Fruit fly (Drosophila melanogaster): Measurements from ENCODE around the gene Shaw.

Shaw gene

dm6 chr2L:3777485-3777884 lies 59.5 kb downstream of the Shaw start:
- no peak for TF ChIP-seq pan (optimal IDR thresholded peaks at IDR 0.05)
- no peak for TF ChIP-seq Jra (GFP tag; optimal IDR thresholded peaks at IDR 0.05)
- no peak for TF ChIP-seq Rel (GFP tag; optimal IDR thresholded peaks at IDR 0.05)
- TF ChIP-seq Rel (tag; optimal IDR thresholded peaks at IDR 0.05): no peak
- no peak for TF ChIP-seq dsf (GFP tag; optimal IDR thresholded peaks at IDR 0.05; ENCODE audit: borderline replicate concordance)
- TF ChIP-seq Dfd (GFP tag; optimal IDR thresholded peaks at IDR 0.05): no peak
- no peak for TF ChIP-seq Hr78 (GFP tag; optimal IDR thresholded peaks at IDR 0.05)
- TF ChIP-seq foxo (GFP tag; optimal IDR thresholded peaks at IDR 0.05): no peak
- no peak for TF ChIP-seq sage (GFP tag; optimal IDR thresholded peaks at IDR 0.05)

dm6 chr2L:3778157-3779060 lies 60.4 kb downstream of the Shaw start:
- TF ChIP-seq OdsH (GFP tag; optimal IDR thresholded peaks at IDR 0.05) (peak; percentile 89), Hr78 (GFP tag; optimal IDR thresholded peaks at IDR 0.05) (no peak), usp (GFP tag; optimal IDR thresholded peaks at IDR 0.05) (no peak), Abd-B (GFP tag; optimal IDR thresholded peaks at IDR 0.05) (no peak), h (GFP tag; optimal IDR thresholded peaks at IDR 0.05) (peak; percentile 73), Dfd (GFP tag; optimal IDR thresholded peaks at IDR 0.05) (no peak), br (GFP tag; optimal IDR thresholded peaks at IDR 0.05) (peak; percentile 32), Hr83 (GFP tag; optimal IDR thresholded peaks at IDR 0.05; ENCODE audit: poor library complexity, severe bottlenecking) (peak; percentile 30), N (GFP tag; optimal IDR thresholded peaks at IDR 0.05) (no peak), fru (GFP tag; optimal IDR thresholded peaks at IDR 0.05) (peak; percentile 68), foxo (GFP tag; optimal IDR thresholded peaks at IDR 0.05) (peak in 1 of 2 experiments; percentile 88), CG9705 (GFP tag; optimal IDR thresholded peaks at IDR 0.05) (peak; percentile 44), tai (GFP tag; optimal IDR thresholded peaks at IDR 0.05) (peak; percentile 43), HLH106 (tag; optimal IDR thresholded peaks at IDR 0.05) (peak; percentile 85), Vsx2 (GFP tag; optimal IDR thresholded peaks at IDR 0.05; ENCODE audit: partially characterized antibody) (peak; percentile 46), Dif (GFP tag; optimal IDR thresholded peaks at IDR 0.05; ENCODE audit: partially characterized antibody) (peak; percentile 45), pan (optimal IDR thresholded peaks at IDR 0.05) (no peak), psq (GFP tag; optimal IDR thresholded peaks at IDR 0.05) (peak; percentile 82), jim (GFP tag; optimal IDR thresholded peaks at IDR 0.05) (no peak), Sp1 (GFP tag; optimal IDR thresholded peaks at IDR 0.05) (peak; percentile 85), sage (GFP tag; optimal IDR thresholded peaks at IDR 0.05) (peak; percentile 77), Hnf4 (GFP tag; optimal IDR thresholded peaks at IDR 0.05) (peak; percentile 20), dl (GFP tag; optimal IDR thresholded peaks at IDR 0.05; ENCODE audit: insufficient read depth in 1 of 2, partially characterized antibody in 2 of 2) (peak in 1 of 2 experiments; percentile 20), sv (GFP tag; optimal IDR thresholded peaks at IDR 0.05) (no peak), CG32264 (GFP tag; optimal IDR thresholded peaks at IDR 0.05) (peak; percentile 21), CrebA (GFP tag; optimal IDR thresholded peaks at IDR 0.05; ENCODE audit: borderline replicate concordance) (peak; percentile 67), woc (GFP tag; optimal IDR thresholded peaks at IDR 0.05) (peak; percentile 23), dmrt93B (GFP tag; optimal IDR thresholded peaks at IDR 0.05) (peak; percentile 50), brk (GFP tag; optimal IDR thresholded peaks at IDR 0.05) (peak; percentile 77), GATAd (GFP tag; optimal IDR thresholded peaks at IDR 0.05) (no peak), ey (GFP tag; optimal IDR thresholded peaks at IDR 0.05) (peak; percentile 65), Rel (GFP tag; optimal IDR thresholded peaks at IDR 0.05) (peak; percentile 70), Rel (tag; optimal IDR thresholded peaks at IDR 0.05) (peak; percentile 39), Jra (GFP tag; optimal IDR thresholded peaks at IDR 0.05) (peak; percentile 45), Myc (optimal IDR thresholded peaks at IDR 0.05) (no peak), rgr (GFP tag; optimal IDR thresholded peaks at IDR 0.05) (peak; percentile 89)

Measured in whole organism, wandering third instar larva.